Worm (Caenorhabditis elegans) whole organism, late embryonic: ENCODE measurements around the gene dhs-20.

ENCODE experiments used
- pha-4 ChIP-seq: fragments of 150-350 bp; optimal IDR thresholded peaks from 2 replicates; lab custom pipeline; 2018; ENCODE audit warnings: missing biosample characterization, missing genetic modification reagents, missing genetic modification characterization
- pqm-1 ChIP-seq: sonication (generic microtip); optimal IDR thresholded peaks from 2 replicates; lab custom pipeline; 2016; ENCODE audit warnings: missing genetic modification characterization, missing compliant biosample characterization

DNA sequence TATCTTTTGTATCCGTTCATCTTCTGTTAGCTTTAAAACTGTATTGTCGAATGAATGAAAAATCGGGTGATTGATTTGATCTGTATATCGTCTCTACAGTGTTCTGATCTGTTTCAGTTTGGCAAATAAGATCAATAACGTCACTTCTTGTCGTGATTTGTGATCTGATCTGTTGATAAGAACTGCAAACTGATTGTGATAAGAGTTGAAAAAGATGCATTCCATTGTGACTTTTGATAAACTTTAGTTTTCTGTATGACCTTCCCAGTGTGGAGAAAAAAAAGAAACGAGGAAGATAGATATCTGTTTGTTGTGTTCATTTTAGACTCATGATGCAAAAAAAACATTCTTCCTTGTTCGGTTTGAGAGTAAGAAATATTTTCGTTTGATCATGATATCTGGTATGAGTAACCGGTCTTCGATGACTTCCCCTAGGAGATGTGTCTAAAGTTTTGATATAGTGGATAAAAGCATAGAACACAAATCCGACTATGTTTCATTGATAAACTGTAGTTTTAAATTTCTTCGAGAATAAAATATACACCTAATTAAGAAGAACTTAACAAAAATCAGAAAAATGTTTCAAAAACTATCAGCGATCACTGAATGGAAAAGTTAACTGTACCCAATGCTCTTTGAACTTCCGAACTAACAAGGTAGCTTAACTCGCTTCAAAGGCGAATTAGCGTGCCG is 10.6 kb upstream of the dhs-20 start:
- TF ChIP-seq pqm-1 (tag; lab: Kevin White, UChicago): no peak
- no peak for TF ChIP-seq pha-4
